Worm (Caenorhabditis elegans): ENCODE data around the gene grd-13.
"Not testable (repeated sequence)": the region's sequence is repeated elsewhere in the genome, so short reads cannot be mapped to it uniquely, and the experiment has no call there.

Gene grd-13

DNA sequence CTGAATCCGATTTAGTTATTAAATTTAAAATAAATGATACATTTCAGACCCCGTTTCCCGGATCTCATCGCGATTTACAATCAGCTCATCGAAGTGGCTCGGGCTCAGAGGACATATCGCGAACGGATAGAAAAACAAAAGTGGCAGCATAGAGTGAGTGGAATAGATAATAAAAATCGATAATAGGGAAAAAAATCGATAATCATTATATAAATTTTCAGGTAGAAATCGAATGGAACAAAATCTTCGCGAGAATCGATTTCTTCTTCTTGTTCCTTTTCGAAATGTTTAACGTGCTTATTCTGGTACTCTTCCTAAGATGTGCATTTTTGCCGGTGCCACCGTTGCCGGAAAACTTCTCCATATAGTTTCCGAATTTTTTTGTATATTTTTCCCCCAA, 19.4 kb upstream of the grd-13 start:
- TF ChIP-seq jun-1 (tag; optimal IDR thresholded peaks at IDR 0.05) (no peak), ces-1 (GFP tag; optimal IDR thresholded peaks at IDR 0.05) (no peak), rnt-1 (tag; optimal IDR thresholded peaks at IDR 0.05) (no peak), lin-39 (tag; optimal IDR thresholded peaks at IDR 0.05) (no peak), egl-13 (tag; optimal IDR thresholded peaks at IDR 0.05) (no peak), efl-1 (optimal IDR thresholded peaks at IDR 0.05) (no peak), efl-1 (GFP tag; optimal IDR thresholded peaks at IDR 0.05 in 1 of 2) (peak in 1 of 2 experiments; percentile 37), unc-30 (tag; optimal IDR thresholded peaks at IDR 0.05) (no peak)

DNA sequence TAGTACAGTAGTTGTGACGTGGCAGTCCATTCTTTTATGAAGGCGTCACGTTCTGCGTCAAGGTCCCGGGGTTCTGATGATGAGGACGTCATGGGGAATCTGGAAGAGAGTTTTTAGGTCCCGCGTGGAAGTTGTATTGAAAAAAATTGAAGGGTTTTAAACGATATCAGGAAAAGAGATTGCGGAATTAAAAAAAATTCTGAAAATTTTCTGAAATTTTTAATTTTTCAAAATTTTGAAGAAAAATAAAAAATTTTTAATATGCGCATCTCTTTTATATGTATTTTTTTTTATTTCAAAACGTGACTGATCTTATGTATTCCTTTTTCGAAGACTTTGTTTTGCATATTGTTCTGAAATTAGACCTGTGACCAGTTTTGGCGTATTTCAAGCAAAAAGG, 15.6 kb upstream of the grd-13 start, which contains the start of gene C04C3.6:
Gene C04C3.6, minus strand, starts transcription at position 101 of the 400 bp plus-strand sequence.
- TF ChIP-seq lin-14 (GFP tag; optimal IDR thresholded peaks at IDR 0.05): no peak

DNA sequence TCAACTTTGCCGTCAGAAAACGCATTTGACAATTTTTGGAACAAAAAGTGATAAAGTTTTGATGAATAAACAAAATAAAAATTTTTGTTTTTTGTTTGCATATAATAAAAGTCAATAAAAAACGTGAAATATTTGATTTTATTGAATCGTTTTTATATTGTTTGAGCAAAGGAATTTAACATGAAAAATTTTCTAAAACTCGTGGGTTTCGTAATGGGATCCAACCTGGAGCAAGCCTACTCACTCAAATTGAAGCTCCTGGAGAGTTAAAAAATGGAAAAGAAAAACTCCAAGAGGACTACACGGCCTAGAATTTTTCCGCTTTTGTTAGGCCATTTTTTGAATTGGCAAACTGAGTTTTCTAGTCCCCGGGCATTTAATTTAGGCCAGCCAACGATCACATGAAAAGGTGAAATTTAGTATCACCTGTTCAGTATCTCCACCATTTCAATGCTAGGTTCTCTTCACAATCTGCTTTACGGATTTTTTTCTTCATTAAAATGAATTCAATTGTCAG, 9.6 kb upstream of the grd-13 start, which contains the start of the genes C04C3.9 and srz-60:
Gene C04C3.9, minus strand, starts transcription at position 101 of the 517 bp plus-strand sequence.
Gene srz-60, plus strand, starts transcription at position 467 of the 517 bp plus-strand sequence.
- no peak for TF ChIP-seq unc-130 (tag; optimal IDR thresholded peaks at IDR 0.05)
- no peak for TF ChIP-seq ceh-88 (GFP tag; IDR thresholded peaks at IDR 0.05)
- no peak for TF ChIP-seq aha-1 (tag; optimal IDR thresholded peaks at IDR 0.05)
- TF ChIP-seq fkh-4 (tag; optimal IDR thresholded peaks at IDR 0.05; ENCODE audit: borderline replicate concordance): no peak
- TF ChIP-seq ceh-90 (tag; optimal IDR thresholded peaks at IDR 0.05): no peak
- no peak for TF ChIP-seq efl-3 (GFP tag; optimal IDR thresholded peaks at IDR 0.05)
- TF ChIP-seq pax-3 (tag; optimal IDR thresholded peaks at IDR 0.05): no peak
- no peak for TF ChIP-seq mep-1 (tag; optimal IDR thresholded peaks at IDR 0.05)
- no peak for TF ChIP-seq fos-1 (tag; optimal IDR thresholded peaks at IDR 0.05)
- no peak for TF ChIP-seq nhr-90 (tag; optimal IDR thresholded peaks at IDR 0.05; ENCODE audit: poor library complexity)
- no peak for TF ChIP-seq lin-39 (tag; optimal IDR thresholded peaks at IDR 0.05)

DNA sequence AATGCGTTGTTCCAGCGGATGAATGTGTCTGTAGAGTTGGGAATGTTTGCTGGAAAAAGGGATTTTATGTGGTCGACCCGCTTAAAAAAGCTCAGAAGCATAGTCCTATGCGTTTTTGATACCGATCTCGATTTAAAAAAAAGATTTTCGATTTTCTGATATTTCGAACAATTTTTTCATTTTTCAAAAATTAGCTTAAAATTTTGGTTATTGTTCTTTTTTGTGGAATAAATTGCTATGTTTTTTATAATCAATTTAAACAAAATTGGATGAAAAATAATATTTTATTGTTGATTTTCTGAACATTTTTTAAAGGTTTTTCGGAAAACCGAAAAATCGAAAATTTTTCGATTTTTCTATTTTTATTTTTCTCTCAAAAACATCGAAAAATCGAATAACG, 4.7 kb upstream of the grd-13 start, which contains the start of gene C04C3.7:
Gene C04C3.7, minus strand, starts transcription at position 101 of the 400 bp plus-strand sequence.
- not testable (repeated sequence) for TF ChIP-seq grh-1 (GFP tag; IDR thresholded peaks at IDR 0.05); nhr-85 (tag); lsy-2 (tag; optimal IDR thresholded peaks at IDR 0.05)

DNA sequence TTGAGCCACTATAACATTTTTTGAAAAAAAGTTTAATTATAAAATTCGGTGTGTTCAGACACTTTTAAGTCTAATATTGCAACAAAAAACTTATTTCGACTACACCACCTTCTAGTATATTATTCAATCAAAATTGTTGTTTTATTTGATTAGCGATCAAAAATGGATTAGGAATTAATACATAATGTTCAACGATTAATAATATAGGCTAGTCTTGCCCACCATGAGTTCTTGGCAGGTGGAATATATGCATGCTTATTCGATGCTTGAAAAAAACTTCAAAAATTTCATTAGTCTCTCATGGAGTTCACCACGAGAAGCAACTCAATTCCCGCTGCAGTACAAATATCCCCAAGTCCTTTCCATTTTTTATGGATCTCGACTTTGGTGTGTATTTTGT, 2.1 kb upstream of the grd-13 start, which contains the start of gene srz-32:
Gene srz-32, plus strand, starts transcription at position 301 of the 400 bp plus-strand sequence.
- no peak for TF ChIP-seq elt-2 (tag; optimal IDR thresholded peaks at IDR 0.05)
- TF ChIP-seq ces-1 (GFP tag; optimal IDR thresholded peaks at IDR 0.05): no peak
- no peak for TF ChIP-seq rnt-1 (tag; optimal IDR thresholded peaks at IDR 0.05)
- no peak for TF ChIP-seq unc-130 (tag; optimal IDR thresholded peaks at IDR 0.05)
- no peak for TF ChIP-seq snpc-4 (tag; optimal IDR thresholded peaks at IDR 0.05)
- no peak for TF ChIP-seq ceh-63 (GFP tag; optimal IDR thresholded peaks at IDR 0.05)
- TF ChIP-seq aly-2 (tag; optimal IDR thresholded peaks at IDR 0.05): no peak
- no peak for TF ChIP-seq tlp-1 (tag; optimal IDR thresholded peaks at IDR 0.05)
- TF ChIP-seq skn-1 (tag; optimal IDR thresholded peaks at IDR 0.05): no peak
- TF ChIP-seq blmp-1 (tag; optimal IDR thresholded peaks at IDR 0.05): no peak
- no peak for TF ChIP-seq aha-1 (tag; optimal IDR thresholded peaks at IDR 0.05)
- no peak for TF ChIP-seq nhr-28 (tag; optimal IDR thresholded peaks at IDR 0.05)
- no peak for TF ChIP-seq Y116A8C.19 (tag; optimal IDR thresholded peaks at IDR 0.05; ENCODE audit: borderline replicate concordance)
- TF ChIP-seq unc-86 (tag; optimal IDR thresholded peaks at IDR 0.05): no peak
- TF ChIP-seq isw-1 (GFP tag; IDR thresholded peaks at IDR 0.05): no peak
- TF ChIP-seq xbp-1 (tag; optimal IDR thresholded peaks at IDR 0.05): no peak
- TF ChIP-seq ceh-82 (tag; optimal IDR thresholded peaks at IDR 0.05): no peak
- no peak for TF ChIP-seq lin-39 (tag; optimal IDR thresholded peaks at IDR 0.05)
- no peak for TF ChIP-seq sox-4 (tag; optimal IDR thresholded peaks at IDR 0.05)

Measured in whole organism, L1 larva.